Worm (Caenorhabditis elegans) whole organism, late embryonic: ENCODE results near the gene srh-190.

Experiments used
- C38D4.7 ChIP-seq: fragments of 200-800 bp; sonication (Bioruptor generic); optimal IDR thresholded peaks from 2 replicates; lab custom pipeline; 2018; ENCODE audit warnings: mild to moderate bottlenecking, missing genetic modification characterization, moderate library complexity, missing compliant biosample characterization
- F13H6.1 ChIP-seq: sonication (generic microtip); optimal IDR thresholded peaks from 2 replicates; lab custom pipeline; 2016; ENCODE audit warnings: missing genetic modification characterization, missing compliant biosample characterization
- K02D7.2 ChIP-seq: sonication (generic microtip); optimal IDR thresholded peaks from 2 replicates; lab custom pipeline; 2017; ENCODE audit warnings: mild to moderate bottlenecking, missing genetic modification characterization, missing compliant biosample characterization
- K09A11.1 ChIP-seq: sonication (generic microtip); optimal IDR thresholded peaks from 2 replicates; lab custom pipeline; 2017; ENCODE audit warnings: antibody characterized with exemption, mild to moderate bottlenecking, missing genetic modification characterization, missing compliant biosample characterization; ENCODE audit not compliant: insufficient read depth
- Y22D7AL.16 ChIP-seq: sonication (generic microtip); optimal IDR thresholded peaks from 2 replicates; lab custom pipeline; 2016; ENCODE audit warnings: missing genetic modification characterization, missing compliant biosample characterization
- ceh-14 ChIP-seq: sonication (generic microtip); optimal IDR thresholded peaks from 2 replicates; lab custom pipeline; 2016; ENCODE audit warnings: missing genotype, missing genetic modification characterization, missing compliant biosample characterization
- ceh-18 ChIP-seq: sonication (generic microtip); optimal IDR thresholded peaks from 2 replicates; lab custom pipeline; 2016; ENCODE audit warnings: missing genetic modification characterization, missing compliant biosample characterization
- ceh-19 ChIP-seq: fragments of 200-800 bp; sonication (Bioruptor generic); optimal IDR thresholded peaks from 2 replicates; lab custom pipeline; 2018; ENCODE audit warnings: mild to moderate bottlenecking, missing genetic modification characterization, missing compliant biosample characterization
- ceh-22 ChIP-seq: sonication (generic microtip); optimal IDR thresholded peaks from 2 replicates; lab custom pipeline; 2017; ENCODE audit warnings: missing biosample characterization, missing genetic modification characterization
- ceh-30 ChIP-seq: fragments of 150-350 bp; optimal IDR thresholded peaks from 2 replicates; lab custom pipeline; 2014; ENCODE audit warnings: missing biosample characterization, missing genetic modification characterization
- ceh-31 ChIP-seq: sonication (generic microtip); optimal IDR thresholded peaks from 2 replicates; lab custom pipeline; 2016; ENCODE audit warnings: missing genetic modification characterization, missing compliant biosample characterization
- ceh-45 ChIP-seq: fragments of 200-800 bp; sonication (Bioruptor generic); IDR thresholded peaks from 2 replicates; pipeline ENCODE4 v1.3.6; 2022; ENCODE audit warnings: missing genetic modification reagents, missing genetic modification characterization, missing compliant biosample characterization
- ceh-48 ChIP-seq: sonication (generic microtip); optimal IDR thresholded peaks from 2 replicates; lab custom pipeline; 2016; ENCODE audit warnings: missing genetic modification characterization, inconsistent platforms, missing compliant biosample characterization
- ceh-9 ChIP-seq: sonication (generic microtip); optimal IDR thresholded peaks from 2 replicates; lab custom pipeline; 2016; ENCODE audit warnings: mild to moderate bottlenecking, missing genetic modification characterization, inconsistent platforms, missing compliant biosample characterization
- che-1 ChIP-seq: sonication (generic microtip); optimal IDR thresholded peaks from 2 replicates; lab custom pipeline; 2016; ENCODE audit warnings: mild to moderate bottlenecking, missing genetic modification characterization, missing compliant biosample characterization
- dmd-4 ChIP-seq: sonication (generic microtip); optimal IDR thresholded peaks from 2 replicates; lab custom pipeline; 2016; ENCODE audit warnings: borderline replicate concordance, missing genetic modification characterization, missing compliant biosample characterization
- elt-2 ChIP-seq: sonication (generic microtip); optimal IDR thresholded peaks from 2 replicates; lab custom pipeline; 2016; ENCODE audit warnings: missing genetic modification reagents, missing genetic modification characterization, missing compliant biosample characterization
- elt-4 ChIP-seq: sonication (generic microtip); optimal IDR thresholded peaks from 2 replicates; lab custom pipeline; 2016; ENCODE audit warnings: missing genetic modification characterization, missing compliant biosample characterization
- fax-1 ChIP-seq: sonication (generic microtip); optimal IDR thresholded peaks from 2 replicates; lab custom pipeline; 2016; ENCODE audit warnings: missing genotype, missing genetic modification characterization, missing compliant biosample characterization
- fkh-10 ChIP-seq: fragments of 150-350 bp; optimal IDR thresholded peaks from 2 replicates; lab custom pipeline; 2014; ENCODE audit warnings: missing biosample characterization, missing genetic modification reagents, missing genetic modification characterization
- fkh-6 ChIP-seq: sonication (generic microtip); optimal IDR thresholded peaks from 2 replicates; lab custom pipeline; 2016; ENCODE audit warnings: missing genetic modification characterization, missing compliant biosample characterization
- hlh-13 ChIP-seq: fragments of 200-800 bp; sonication (Bioruptor generic); optimal IDR thresholded peaks from 2 replicates; lab custom pipeline; 2018; ENCODE audit warnings: mild to moderate bottlenecking, missing genetic modification characterization, missing compliant biosample characterization
- hlh-6 ChIP-seq: sonication (generic microtip); optimal IDR thresholded peaks from 2 replicates; lab custom pipeline; 2016; ENCODE audit warnings: missing genotype, missing genetic modification characterization, missing compliant biosample characterization
- lim-6 ChIP-seq: sonication (generic microtip); optimal IDR thresholded peaks from 2 replicates; lab custom pipeline; 2016; ENCODE audit warnings: missing genetic modification characterization, missing compliant biosample characterization
- lin-11 ChIP-seq: fragments of 200-800 bp; sonication (Bioruptor generic); optimal IDR thresholded peaks from 2 replicates; lab custom pipeline; 2018; ENCODE audit warnings: mild to moderate bottlenecking, missing genetic modification characterization, missing compliant biosample characterization
- madf-2 ChIP-seq: sonication (generic microtip); optimal IDR thresholded peaks from 2 replicates; lab custom pipeline; 2017; ENCODE audit warnings: missing genetic modification characterization, missing compliant biosample characterization
- nfya-1 ChIP-seq: sonication (generic microtip); optimal IDR thresholded peaks from 2 replicates; lab custom pipeline; 2017; ENCODE audit warnings: missing genetic modification characterization, mild to moderate bottlenecking, missing compliant biosample characterization, antibody characterized with exemption, moderate library complexity
- nhr-232 ChIP-seq: sonication (generic microtip); optimal IDR thresholded peaks from 2 replicates; lab custom pipeline; 2016; ENCODE audit warnings: missing genetic modification characterization, missing compliant biosample characterization
- odd-2 ChIP-seq: sonication (generic microtip); optimal IDR thresholded peaks from 2 replicates; lab custom pipeline; 2017; ENCODE audit warnings: antibody characterized with exemption, mild to moderate bottlenecking, missing genetic modification characterization, missing compliant biosample characterization
- pha-4 ChIP-seq: fragments of 150-350 bp; optimal IDR thresholded peaks from 2 replicates; lab custom pipeline; 2018; ENCODE audit warnings: missing biosample characterization, missing genetic modification reagents, missing genetic modification characterization
- pqm-1 ChIP-seq: sonication (generic microtip); optimal IDR thresholded peaks from 2 replicates; lab custom pipeline; 2016; ENCODE audit warnings: missing genetic modification characterization, missing compliant biosample characterization
- pros-1 ChIP-seq: fragments of 150-350 bp; optimal IDR thresholded peaks from 2 replicates; lab custom pipeline; 2014; ENCODE audit warnings: missing biosample characterization, missing genetic modification reagents, missing genetic modification characterization
- sox-2 ChIP-seq: fragments of 200-800 bp; sonication (Bioruptor generic); IDR thresholded peaks from 2 replicates; pipeline ENCODE4 v1.3.6; 2022; ENCODE audit warnings: missing genetic modification reagents, missing genetic modification characterization, missing compliant biosample characterization
- syd-9 ChIP-seq: sonication (generic microtip); optimal IDR thresholded peaks from 2 replicates; lab custom pipeline; 2016; ENCODE audit warnings: mild to moderate bottlenecking, missing genetic modification characterization, moderate library complexity, missing compliant biosample characterization
- tbx-7 ChIP-seq: sonication (generic microtip); optimal IDR thresholded peaks from 2 replicates; lab custom pipeline; 2016; ENCODE audit warnings: missing genotype, missing genetic modification characterization, missing compliant biosample characterization
- ttx-3 ChIP-seq: sonication (generic microtip); optimal IDR thresholded peaks from 2 replicates; lab custom pipeline; 2016; ENCODE audit warnings: missing genetic modification reagents, missing genetic modification characterization, missing compliant biosample characterization
- unc-55 ChIP-seq: sonication (generic microtip); optimal IDR thresholded peaks from 2 replicates; lab custom pipeline; 2017; ENCODE audit warnings: missing biosample characterization, missing genetic modification reagents, missing genetic modification characterization
- ztf-16 ChIP-seq: sonication (generic microtip); optimal IDR thresholded peaks from 2 replicates; lab custom pipeline; 2017; ENCODE audit warnings: missing genetic modification characterization, missing compliant biosample characterization

Gene srh-190

ce11 chrV:3896018-3896417, 6.9 kb upstream of the srh-190 start:
- TF ChIP-seq pha-4 (tag; lab: Kevin White, UChicago) (no peak), hlh-6 (tag; lab: Kevin White, UChicago) (no peak), nfya-1 (tag; lab: Kevin White, UChicago) (no peak), K02D7.2 (no peak), Y22D7AL.16 (no peak), ceh-22 (tag; lab: Kevin White, UChicago) (no peak), F13H6.1 (no peak), madf-2 (tag; lab: Kevin White, UChicago) (no peak), nhr-232 (no peak), pqm-1 (tag; lab: Kevin White, UChicago) (no peak), ceh-45 (GFP tag; lab: Robert Waterston, UW) (no peak), ceh-31 (tag; lab: Kevin White, UChicago) (no peak), fkh-10 (GFP tag; lab: Kevin White, UChicago) (no peak), dmd-4 (tag; lab: Kevin White, UChicago) (no peak), ceh-19 (GFP tag; lab: Kevin White, UChicago) (no peak), ztf-16 (tag; lab: Kevin White, UChicago) (no peak), lim-6 (tag; lab: Kevin White, UChicago) (no peak)

- TF ChIP-seq odd-2 (tag; lab: Kevin White, UChicago) (no peak), K02D7.2 (no peak), lin-11 (tag; lab: Kevin White, UChicago) (no peak), pha-4 (tag; lab: Kevin White, UChicago) (no peak)
These were observed 2.8 kb upstream of the srh-190 start, which contains the start of gene irld-22 for ce11 chrV:3900102-3900501. irld-22 (minus strand) TSS chrV:3900202.

DNA sequence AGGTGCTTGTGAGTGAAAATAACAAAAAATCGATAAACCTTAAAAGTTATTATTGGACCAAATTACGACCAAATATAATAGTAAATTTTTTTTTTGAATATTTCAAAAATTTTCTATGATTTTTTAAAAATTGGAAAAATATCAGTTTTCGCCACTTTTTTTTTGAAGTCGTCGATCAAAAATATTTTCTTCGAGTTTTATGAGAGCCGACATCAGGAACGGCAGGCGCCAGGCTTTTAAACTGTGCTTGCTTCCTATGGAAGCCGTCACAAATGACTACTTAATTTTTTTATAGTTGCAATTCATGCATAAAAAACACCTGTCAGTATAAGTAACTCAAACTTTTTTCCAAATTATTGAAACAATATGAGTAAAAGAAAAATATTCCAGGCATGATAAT, 517 bp downstream of the srh-190 start:
- no peak for TF ChIP-seq hlh-13
- no peak for TF ChIP-seq ttx-3 (tag; lab: Kevin White, UChicago)
- no peak for TF ChIP-seq C38D4.7
- no peak for TF ChIP-seq madf-2 (tag; lab: Kevin White, UChicago)
- no peak for TF ChIP-seq syd-9
- TF ChIP-seq lim-6 (tag; lab: Kevin White, UChicago): no peak
- TF ChIP-seq ceh-48: no peak
- no peak for TF ChIP-seq sox-2 (GFP tag; lab: Robert Waterston, UW)
- no peak for TF ChIP-seq pros-1 (tag; lab: Kevin White, UChicago)

DNA sequence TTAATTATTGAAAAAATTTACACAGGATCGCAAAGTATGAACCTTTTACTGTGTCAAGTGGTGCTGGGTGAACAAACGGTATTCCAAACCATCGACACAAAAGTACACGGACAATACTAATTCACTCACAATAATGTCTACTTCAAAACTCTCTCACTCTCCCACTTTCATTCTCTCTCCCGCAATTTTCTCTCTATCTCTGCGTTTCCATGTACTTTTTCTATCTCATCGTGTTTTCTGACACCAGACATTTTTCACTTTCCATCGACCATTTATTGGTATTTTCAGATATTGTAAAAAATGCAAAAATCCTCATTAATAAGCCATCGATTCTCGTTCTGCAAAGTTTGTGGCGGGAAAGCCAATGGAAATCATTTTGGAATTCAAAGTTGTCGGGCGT, 2.9 kb downstream of the srh-190 start, which contains the start of gene nhr-156:
nhr-156 (plus strand) TSS at position 266 of the 400 bp plus-strand sequence.
- no peak for TF ChIP-seq elt-2 (tag; lab: Kevin White, UChicago)
- no peak for TF ChIP-seq ceh-9 (tag; lab: Kevin White, UChicago)
- no peak for TF ChIP-seq ceh-18 (tag; lab: Kevin White, UChicago)
- no peak for TF ChIP-seq unc-55 (GFP tag; lab: Kevin White, UChicago)
- TF ChIP-seq che-1 (tag; lab: Kevin White, UChicago): no peak
- TF ChIP-seq pha-4 (tag; lab: Kevin White, UChicago): no peak
- TF ChIP-seq ceh-48: no peak
- TF ChIP-seq fkh-6 (tag; lab: Kevin White, UChicago): no peak
- TF ChIP-seq fax-1: no peak
- TF ChIP-seq Y22D7AL.16: no peak
- no peak for TF ChIP-seq tbx-7
- no peak for TF ChIP-seq ceh-30
- no peak for TF ChIP-seq K09A11.1
- TF ChIP-seq elt-4 (tag; lab: Kevin White, UChicago): no peak
- no peak for TF ChIP-seq lim-6 (tag; lab: Kevin White, UChicago)
- no peak for TF ChIP-seq ceh-14
